Fruit fly (Drosophila melanogaster) whole organism, embryonic: ENCODE results near the gene Rab5.
A peak's percentile ranks its signal among the peaks of the same experiment; 100 is the strongest.

Source experiments
- Abd-B ChIP-seq: fragments of 200-800 bp; sonication (Bioruptor generic); optimal IDR thresholded peaks from 2 replicates; lab custom pipeline; 2018; ENCODE audit warnings: missing biosample characterization, mild to moderate bottlenecking, missing genetic modification characterization, moderate library complexity
- Atf3 ChIP-seq: fragments of 200-800 bp; sonication (Bioruptor generic); optimal IDR thresholded peaks from 3 replicates; lab custom pipeline; 2016; ENCODE audit warnings: missing biosample characterization, missing genetic modification characterization
- Awh ChIP-seq: fragments of 200-800 bp; sonication (Bioruptor generic); IDR thresholded peaks from 2 replicates; pipeline ENCODE4, ENCODE4 v1.3.6; 2022; ENCODE audit warnings: missing biosample characterization, missing genetic modification characterization
- CG10274 ChIP-seq: fragments of 200-800 bp; sonication (Bioruptor generic); optimal IDR thresholded peaks from 3 replicates; lab custom pipeline; 2017; ENCODE audit warnings: missing biosample characterization, mild to moderate bottlenecking, missing genetic modification characterization
- CG10431 ChIP-seq: fragments of 200-800 bp; sonication (Bioruptor generic); optimal IDR thresholded peaks from 3 replicates; lab custom pipeline; 2018; ENCODE audit warnings: missing biosample characterization, mild to moderate bottlenecking, missing genetic modification characterization
- CG11398 ChIP-seq: fragments of 200-800 bp; sonication (Bioruptor generic); optimal IDR thresholded peaks from 2 replicates; lab custom pipeline; 2016; ENCODE audit warnings: missing biosample characterization, missing genetic modification characterization
- CG12942 ChIP-seq: fragments of 200-800 bp; sonication (Bioruptor generic); optimal IDR thresholded peaks from 3 replicates; lab custom pipeline; 2016; ENCODE audit warnings: missing biosample characterization, missing genetic modification characterization
- CG14860 ChIP-seq: fragments of 200-800 bp; sonication (Bioruptor generic); IDR thresholded peaks from 3 replicates; pipeline ENCODE4 v1.3.6; 2022; ENCODE audit warnings: missing biosample characterization, missing genetic modification characterization; ENCODE audit not compliant: partially characterized antibody
- CG1602 ChIP-seq: fragments of 200-800 bp; sonication (Bioruptor generic); optimal IDR thresholded peaks from 3 replicates; lab custom pipeline; 2016; ENCODE audit warnings: missing biosample characterization, missing genetic modification characterization
- CG16863 ChIP-seq: fragments of 200-800 bp; sonication (Bioruptor generic); optimal IDR thresholded peaks from 3 replicates; lab custom pipeline; 2016; ENCODE audit warnings: missing biosample characterization, missing genetic modification characterization
- CG17802 ChIP-seq: fragments of 200-800 bp; sonication (Bioruptor generic); optimal IDR thresholded peaks from 2 replicates; lab custom pipeline; 2018; ENCODE audit warnings: missing biosample characterization, mild to moderate bottlenecking, missing genetic modification characterization, moderate library complexity
- CG1832 ChIP-seq: fragments of 200-800 bp; sonication (Bioruptor generic); optimal IDR thresholded peaks from 2 replicates; lab custom pipeline; 2017; ENCODE audit warnings: missing biosample characterization, mild to moderate bottlenecking, missing genetic modification characterization, inconsistent platforms
- CG4328 ChIP-seq: fragments of 200-800 bp; sonication (Bioruptor generic); optimal IDR thresholded peaks from 3 replicates; lab custom pipeline; 2017; ENCODE audit warnings: missing biosample characterization, missing genetic modification reagents, missing genetic modification characterization
- CG4707 ChIP-seq: fragments of 200-800 bp; sonication (Bioruptor generic); optimal IDR thresholded peaks from 2 replicates; lab custom pipeline; 2018; ENCODE audit warnings: missing biosample characterization, mild to moderate bottlenecking, missing genetic modification characterization, moderate library complexity
- CG7271 ChIP-seq: fragments of 200-800 bp; sonication (Bioruptor generic); optimal IDR thresholded peaks from 2 replicates; lab custom pipeline; 2018; ENCODE audit warnings: missing biosample characterization, mild to moderate bottlenecking, missing genetic modification characterization, moderate library complexity
- CG8281 ChIP-seq: fragments of 200-800 bp; sonication (Bioruptor generic); optimal IDR thresholded peaks from 2 replicates; lab custom pipeline; 2018; ENCODE audit warnings: missing biosample characterization, mild to moderate bottlenecking, missing genetic modification characterization, moderate library complexity
- CG9727 ChIP-seq: fragments of 200-800 bp; sonication (Bioruptor generic); optimal IDR thresholded peaks from 3 replicates; lab custom pipeline; 2017; ENCODE audit warnings: missing biosample characterization, mild to moderate bottlenecking, missing genetic modification characterization
- CHES-1-like ChIP-seq: fragments of 200-800 bp; sonication (Bioruptor generic); optimal IDR thresholded peaks from 2 replicates; lab custom pipeline; 2016; ENCODE audit warnings: missing biosample characterization, missing genetic modification characterization
- Dek ChIP-seq: fragments of 200-800 bp; sonication (Bioruptor generic); optimal IDR thresholded peaks from 3 replicates; lab custom pipeline; 2019; ENCODE audit warnings: missing biosample characterization, mild to moderate bottlenecking, missing genetic modification characterization, moderate library complexity
- Dfd ChIP-seq, 2 experiments: fragments of >200 bp; optimal IDR thresholded peaks; 2 replicates each; lab custom pipeline; 2017; ENCODE audit warnings: missing biosample characterization in 2 of 2, missing genetic modification characterization in 2 of 2
- Dip2 ChIP-seq: fragments of 200-800 bp; sonication (Bioruptor generic); IDR thresholded peaks from 2 replicates; pipeline ENCODE4 v1.3.6; 2022; ENCODE audit warnings: missing biosample characterization, missing genetic modification characterization
- E2f2 ChIP-seq: fragments of 200-800 bp; sonication (Bioruptor generic); IDR thresholded peaks from 2 replicates; pipeline ENCODE4 v1.3.6; 2022; ENCODE audit warnings: missing biosample characterization, missing genetic modification characterization
- ERR ChIP-seq: fragments of 200-800 bp; sonication (Bioruptor generic); optimal IDR thresholded peaks from 2 replicates; lab custom pipeline; 2016; ENCODE audit warnings: missing biosample characterization, missing genetic modification characterization
- Fer1 ChIP-seq: fragments of 200-800 bp; sonication (Bioruptor generic); optimal IDR thresholded peaks from 2 replicates; lab custom pipeline; 2017; ENCODE audit warnings: missing biosample characterization, mild to moderate bottlenecking, missing genetic modification characterization
- GATAe ChIP-seq: fragments of 200-800 bp; sonication (Bioruptor generic); conservative IDR thresholded peaks from 2 replicates; pipeline ENCODE4 v1.3.6; 2022; ENCODE audit warnings: missing biosample characterization, missing genetic modification characterization
- H2.0 ChIP-seq: fragments of 200-800 bp; sonication (Bioruptor generic); IDR thresholded peaks from 2 replicates; pipeline ENCODE4 v1.3.6; 2022; ENCODE audit warnings: missing biosample characterization, missing genetic modification characterization
- HLH4C ChIP-seq: fragments of 200-800 bp; sonication (Bioruptor generic); IDR thresholded peaks from 3 replicates; pipeline ENCODE4 v1.3.6; 2022; ENCODE audit warnings: missing biosample characterization, missing genetic modification characterization; ENCODE audit not compliant: partially characterized antibody
- Lpt ChIP-seq: fragments of >200 bp; optimal IDR thresholded peaks from 2 replicates; lab custom pipeline; 2018; ENCODE audit warnings: missing biosample characterization, missing genetic modification characterization
- Max ChIP-seq: fragments of 200-800 bp; sonication (Bioruptor generic); optimal IDR thresholded peaks from 2 replicates; lab custom pipeline; 2016; ENCODE audit warnings: missing biosample characterization, mild to moderate bottlenecking, missing genetic modification characterization
- Med ChIP-seq: fragments of 200-800 bp; sonication (Bioruptor generic); peaks from one replicate; lab custom pipeline; 2016; ENCODE audit warnings: missing biosample characterization, missing genetic modification characterization, mild to moderate bottlenecking, inconsistent platforms, moderate library complexity
- Meics ChIP-seq: fragments of 200-800 bp; sonication (Bioruptor generic); optimal IDR thresholded peaks from 2 replicates; lab custom pipeline; 2017; ENCODE audit warnings: missing biosample characterization, mild to moderate bottlenecking, missing genetic modification characterization
- Rx ChIP-seq: fragments of 200-800 bp; sonication (Bioruptor generic); IDR thresholded peaks from 2 replicates; pipeline ENCODE4 v1.3.6; 2022; ENCODE audit warnings: missing biosample characterization, missing genetic modification characterization
- Scr ChIP-seq: fragments of 200-800 bp; sonication (Bioruptor generic); IDR thresholded peaks from 2 replicates; pipeline ENCODE4 v1.3.6; 2022; ENCODE audit warnings: missing biosample characterization, missing genetic modification characterization; ENCODE audit not compliant: partially characterized antibody
- Trl ChIP-seq, 3 experiments: fragments of >200 bp in 2 of 3; fragments of 200-800 bp in 1 of 3; sonication (Bioruptor generic) in 1 of 3; optimal IDR thresholded peaks; 2 replicates in 1 of 3; 3 replicates in 2 of 3; lab custom pipeline; 2016 to 2017; ENCODE audit warnings: missing biosample characterization in 1 of 3, missing genetic modification characterization in 1 of 3
- Xrp1 ChIP-seq: fragments of 200-800 bp; sonication (Bioruptor generic); IDR thresholded peaks from 2 replicates; pipeline ENCODE4 v1.3.6; 2022; ENCODE audit warnings: missing biosample characterization, missing genetic modification characterization
- chn ChIP-seq: fragments of 200-800 bp; sonication (Bioruptor generic); optimal IDR thresholded peaks from 2 replicates; lab custom pipeline; 2016; ENCODE audit warnings: missing biosample characterization, missing genetic modification characterization
- ftz-f1 ChIP-seq: fragments of 200-800 bp; sonication (Bioruptor generic); optimal IDR thresholded peaks from 2 replicates; lab custom pipeline; 2016; ENCODE audit warnings: missing biosample characterization, missing genetic modification characterization
- gcm2 ChIP-seq: fragments of 200-800 bp; sonication (Bioruptor generic); optimal IDR thresholded peaks from 2 replicates; lab custom pipeline; 2016; ENCODE audit warnings: missing biosample characterization, missing genetic modification characterization
- gfzf ChIP-seq: fragments of 200-800 bp; sonication (Bioruptor generic); optimal IDR thresholded peaks from 2 replicates; lab custom pipeline; 2016; ENCODE audit warnings: missing biosample characterization, mild to moderate bottlenecking, missing genetic modification characterization, moderate library complexity
- ham ChIP-seq: fragments of 200-800 bp; sonication (Bioruptor generic); IDR thresholded peaks from 2 replicates; pipeline ENCODE4 v1.3.6; 2022; ENCODE audit warnings: missing biosample characterization, missing genetic modification characterization
- lbe ChIP-seq: fragments of 200-800 bp; sonication (Bioruptor generic); optimal IDR thresholded peaks from 2 replicates; lab custom pipeline; 2016; ENCODE audit warnings: missing biosample characterization, mild to moderate bottlenecking, missing genetic modification characterization
- nmo ChIP-seq: fragments of 200-800 bp; sonication (Bioruptor generic); optimal IDR thresholded peaks from 2 replicates; lab custom pipeline; 2018; ENCODE audit warnings: missing biosample characterization, mild to moderate bottlenecking, missing genetic modification characterization, moderate library complexity
- schlank ChIP-seq: fragments of 200-800 bp; sonication (Bioruptor generic); optimal IDR thresholded peaks from 2 replicates; lab custom pipeline; 2018; ENCODE audit warnings: missing biosample characterization, mild to moderate bottlenecking, missing genetic modification characterization
- sob ChIP-seq: fragments of 200-800 bp; sonication (Bioruptor generic); IDR thresholded peaks from 2 replicates; pipeline ENCODE4 v1.3.6; 2022; ENCODE audit warnings: missing biosample characterization, missing genetic modification characterization
- tna ChIP-seq: fragments of 200-800 bp; sonication (Bioruptor generic); IDR thresholded peaks from 2 replicates; pipeline ENCODE4 v1.3.6; 2022; ENCODE audit warnings: missing biosample characterization, missing genetic modification characterization; ENCODE audit not compliant: partially characterized antibody
- unpg ChIP-seq: fragments of 200-800 bp; sonication (Bioruptor generic); optimal IDR thresholded peaks from 3 replicates; lab custom pipeline; 2018; ENCODE audit warnings: missing biosample characterization, mild to moderate bottlenecking, missing genetic modification characterization, moderate library complexity
- vvl ChIP-seq: fragments of 200-800 bp; sonication (Bioruptor generic); IDR thresholded peaks from 2 replicates; pipeline ENCODE4 v1.3.6; 2022; ENCODE audit warnings: missing biosample characterization, missing genetic modification characterization
- zen ChIP-seq: fragments of 200-800 bp; sonication (Bioruptor generic); optimal IDR thresholded peaks from 3 replicates; lab custom pipeline; 2018; ENCODE audit warnings: missing biosample characterization, mild to moderate bottlenecking, missing genetic modification characterization, moderate library complexity

The Rab5 gene

dm6 chr2L:2373818-2374746 is 9.0 kb upstream of the Rab5 start, which contains the start of the genes CG3609 and CG15390:
TSS of gene CG3609 (minus strand) at chr2L:2374627.
TSS of gene CG15390 (plus strand) at chr2L:2374713.
- peak; percentile 82 for TF ChIP-seq Xrp1 (GFP tag; lab: Robert Waterston, UW)
- TF ChIP-seq CG1602 (GFP tag; lab: Kevin White, UChicago) = peak; percentile 57
- peak; percentile 81 for TF ChIP-seq Atf3 (GFP tag; lab: Kevin White, UChicago)
- peak; percentile 72 for TF ChIP-seq Max (GFP tag; lab: Kevin White, UChicago)
- TF ChIP-seq unpg (GFP tag; lab: Kevin White, UChicago) = peak; percentile 81
- peak; percentile 54 for TF ChIP-seq CG9727
- peak; percentile 70 for TF ChIP-seq Meics (GFP tag; lab: Kevin White, UChicago)
- peak; percentile 94 for TF ChIP-seq vvl (GFP tag; lab: Robert Waterston, UW)
- no peak for TF ChIP-seq Dfd (GFP tag; optimal IDR thresholded peaks at IDR 0.05; lab: Kevin White, UChicago)
- TF ChIP-seq CHES-1-like (GFP tag; lab: Kevin White, UChicago) = peak; percentile 94
- TF ChIP-seq gcm2 (GFP tag; lab: Kevin White, UChicago) = peak; percentile 68
- no peak for TF ChIP-seq CG1832 (GFP tag; lab: Kevin White, UChicago)
- no peak for TF ChIP-seq CG8281 (tag; lab: Kevin White, UChicago)
- no peak for TF ChIP-seq CG10274
- TF ChIP-seq Awh (GFP tag; lab: Robert Waterston, UW) = peak; percentile 74
- TF ChIP-seq zen (tag; lab: Kevin White, UChicago) = peak; percentile 75
- TF ChIP-seq E2f2 (GFP tag; lab: Robert Waterston, UW) = peak; percentile 58
- no peak for TF ChIP-seq CG4328 (GFP tag; lab: Kevin White, UChicago)
- TF ChIP-seq CG4707 (GFP tag; lab: Kevin White, UChicago) = peak; percentile 76
- TF ChIP-seq HLH4C = no peak
- TF ChIP-seq Dip2 = no peak
- TF ChIP-seq sob = peak; percentile 89
- TF ChIP-seq Scr (GFP tag; lab: Robert Waterston, UW) = peak; percentile 16; the same call in 1 of the 2 replicates
- TF ChIP-seq CG17802 (tag; lab: Kevin White, UChicago) = peak; percentile 18
- TF ChIP-seq gfzf (GFP tag; lab: Kevin White, UChicago) = peak; percentile 30
- peak; percentile 64 for TF ChIP-seq CG10431
- TF ChIP-seq ham (GFP tag; lab: Robert Waterston, UW) = no peak; the same call in 1 of the 2 replicates
- no peak for TF ChIP-seq Lpt
- peak; percentile 91 for TF ChIP-seq ERR (GFP tag; lab: Kevin White, UChicago)
- TF ChIP-seq Trl (optimal IDR thresholded peaks at IDR 0.05; lab: Kevin White, UChicago) = peak in 1 of 2 experiments; percentile 39
- TF ChIP-seq Trl (GFP tag; optimal IDR thresholded peaks at IDR 0.05; lab: Kevin White, UChicago) = peak; percentile 92
- no peak for TF ChIP-seq CG14860
- peak; percentile 94 for TF ChIP-seq chn
- TF ChIP-seq Abd-B = peak; percentile 45
- TF ChIP-seq lbe = peak; percentile 84
- no peak for TF ChIP-seq CG7271 (tag; lab: Kevin White, UChicago)
- TF ChIP-seq schlank (tag; lab: Kevin White, UChicago) = peak; percentile 92
- TF ChIP-seq CG11398 = peak; percentile 79
- peak; percentile 99 for TF ChIP-seq Med
- TF ChIP-seq Fer1 = peak; percentile 72
- TF ChIP-seq tna = no peak
- TF ChIP-seq H2.0 (GFP tag; lab: Robert Waterston, UW) = peak; percentile 79
- peak; percentile 82 for TF ChIP-seq Dek (tag; lab: Kevin White, UChicago)
- no peak; the same call in 1 of the 2 replicates for TF ChIP-seq GATAe
- TF ChIP-seq CG12942 (GFP tag; lab: Kevin White, UChicago) = peak; percentile 77
- TF ChIP-seq ftz-f1 (GFP tag; lab: Kevin White, UChicago) = peak; percentile 48
- TF ChIP-seq CG16863 (GFP tag; lab: Kevin White, UChicago) = peak; percentile 84
- TF ChIP-seq nmo (GFP tag; lab: Kevin White, UChicago) = peak; percentile 57
- peak; percentile 71 for TF ChIP-seq Rx (GFP tag; lab: Robert Waterston, UW)
